Fruit fly (Drosophila melanogaster): ENCODE measurements around the gene CG31457.

CG31457 gene

dm6 chr3R:23157664-23158151, 29.9 kb upstream of the CG31457 start, which contains the start of gene unk (continued):
- peak; percentile 0 for TF ChIP-seq Hsf (GFP tag; optimal IDR thresholded peaks at IDR 0.05)
- no peak for TF ChIP-seq yki (optimal IDR thresholded peaks at IDR 0.05)
- TF ChIP-seq Gug (GFP tag; IDR thresholded peaks at IDR 0.05), result peak; percentile 50; the same call in 1 of the 4 replicates
- TF ChIP-seq CG8281 (tag; optimal IDR thresholded peaks at IDR 0.05), result no peak
- peak; percentile 82 for TF ChIP-seq pita (GFP tag; optimal IDR thresholded peaks at IDR 0.05)
- TF ChIP-seq ken (GFP tag; IDR thresholded peaks at IDR 0.05), result 0 out of 3 replicates have a peak, but pooled peaks have one; percentile 29
- TF ChIP-seq so (GFP tag; IDR thresholded peaks at IDR 0.05), result peak; percentile 33; the same call in 1 of the 3 replicates
- no peak for TF ChIP-seq tap (tag; optimal IDR thresholded peaks at IDR 0.05)
- peak; percentile 34 for TF ChIP-seq Nf-YC (tag; optimal IDR thresholded peaks at IDR 0.05)
- TF ChIP-seq NK7.1 (GFP tag; optimal IDR thresholded peaks at IDR 0.05), result no peak
- no peak for TF ChIP-seq Drgx (GFP tag; IDR thresholded peaks at IDR 0.05)
- TF ChIP-seq CG11398 (GFP tag; optimal IDR thresholded peaks at IDR 0.05), result peak; percentile 18
- TF ChIP-seq CG12942 (GFP tag; optimal IDR thresholded peaks at IDR 0.05), result no peak
- TF ChIP-seq HmgD (GFP tag; optimal IDR thresholded peaks at IDR 0.05), result peak; percentile 35
- peak; percentile 37; the same call in 2 of the 3 replicates for TF ChIP-seq CG34422 (GFP tag; IDR thresholded peaks at IDR 0.05)
- no peak for TF ChIP-seq pnt (GFP tag; optimal IDR thresholded peaks at IDR 0.05)
- peak; percentile 11 to 44 for TF ChIP-seq Pdp1 (GFP tag; optimal IDR thresholded peaks at IDR 0.05)
- no peak for TF ChIP-seq en (GFP tag; optimal IDR thresholded peaks at IDR 0.05)
- peak; percentile 98 for TF ChIP-seq phol (tag; optimal IDR thresholded peaks at IDR 0.05)
- peak; percentile 97 for TF ChIP-seq Scr (GFP tag; IDR thresholded peaks at IDR 0.05; ENCODE audit: partially characterized antibody)
- no peak for TF ChIP-seq lola (GFP tag; optimal IDR thresholded peaks at IDR 0.05)
- 0 out of 2 replicates have a peak, but pooled peaks have one; percentile 10 for TF ChIP-seq CG10366 (GFP tag; IDR thresholded peaks at IDR 0.05)
- TF ChIP-seq CG7745 (tag; optimal IDR thresholded peaks at IDR 0.05), result no peak
- TF ChIP-seq CG14710 (tag; optimal IDR thresholded peaks at IDR 0.05), result peak; percentile 34
- TF ChIP-seq ewg (GFP tag; optimal IDR thresholded peaks at IDR 0.05), result peak; percentile 2
- TF ChIP-seq chm (GFP tag; IDR thresholded peaks at IDR 0.05), result no peak
- peak; percentile 50 for TF ChIP-seq CG3847 (GFP tag; IDR thresholded peaks at IDR 0.05)
- TF ChIP-seq CG12391 (tag; optimal IDR thresholded peaks at IDR 0.05), result peak; percentile 23
- no peak for TF ChIP-seq oc (tag; optimal IDR thresholded peaks at IDR 0.05)
- no peak for TF ChIP-seq slp2 (GFP tag; optimal IDR thresholded peaks at IDR 0.05)
- TF ChIP-seq slou (GFP tag; optimal IDR thresholded peaks at IDR 0.05), result no peak
- peak; percentile 68 for TF ChIP-seq NFAT (GFP tag; IDR thresholded peaks at IDR 0.05)
- TF ChIP-seq CG31365 (tag; optimal IDR thresholded peaks at IDR 0.05), result no peak
- no peak for TF ChIP-seq twi (tag; optimal IDR thresholded peaks at IDR 0.05)
- no peak for TF ChIP-seq gcm2 (GFP tag; optimal IDR thresholded peaks at IDR 0.05)
- TF ChIP-seq CG4854 (GFP tag; optimal IDR thresholded peaks at IDR 0.05), result no peak
- peak; percentile 84 for TF ChIP-seq CG2116 (GFP tag; optimal IDR thresholded peaks at IDR 0.05)
- TF ChIP-seq CG15269 (tag; optimal IDR thresholded peaks at IDR 0.05), result no peak
- TF ChIP-seq usp (GFP tag; optimal IDR thresholded peaks at IDR 0.05), result no peak
- peak; percentile 98 for TF ChIP-seq unc-4 (GFP tag; IDR thresholded peaks at IDR 0.05; ENCODE audit: partially characterized antibody)
- TF ChIP-seq Lhr (GFP tag; optimal IDR thresholded peaks at IDR 0.05), result peak; percentile 64
- TF ChIP-seq CG10267 (tag; optimal IDR thresholded peaks at IDR 0.05), result peak; percentile 29
- TF ChIP-seq lilli (GFP tag; optimal IDR thresholded peaks at IDR 0.05), result peak; percentile 17
- 0 out of 3 replicates have a peak, but pooled peaks have one; percentile 11 for TF ChIP-seq zfh1 (GFP tag; IDR thresholded peaks at IDR 0.05)
- TF ChIP-seq run (tag; optimal IDR thresholded peaks at IDR 0.05), result no peak
- TF ChIP-seq HLHmδ (GFP tag; optimal IDR thresholded peaks at IDR 0.05), result no peak
- TF ChIP-seq vfl (GFP tag; optimal IDR thresholded peaks at IDR 0.05), result no peak
- peak in 1 of 2 experiments; percentile 16 for TF ChIP-seq crp (GFP tag; optimal IDR thresholded peaks at IDR 0.05)
- TF ChIP-seq fd102C (GFP tag; optimal IDR thresholded peaks at IDR 0.05), result no peak
- TF ChIP-seq al (GFP tag; IDR thresholded peaks at IDR 0.05), result peak; percentile 38; the same call in 1 of the 2 replicates
